Worm (Caenorhabditis elegans): ENCODE results near the gene sre-34.
A peak's percentile ranks its signal among the peaks of the same experiment; 100 is the strongest.
"Not testable (repeated sequence)": the region's sequence is repeated elsewhere in the genome, so short reads cannot be mapped to it uniquely, and the experiment has no call there.

The sre-34 gene

DNA sequence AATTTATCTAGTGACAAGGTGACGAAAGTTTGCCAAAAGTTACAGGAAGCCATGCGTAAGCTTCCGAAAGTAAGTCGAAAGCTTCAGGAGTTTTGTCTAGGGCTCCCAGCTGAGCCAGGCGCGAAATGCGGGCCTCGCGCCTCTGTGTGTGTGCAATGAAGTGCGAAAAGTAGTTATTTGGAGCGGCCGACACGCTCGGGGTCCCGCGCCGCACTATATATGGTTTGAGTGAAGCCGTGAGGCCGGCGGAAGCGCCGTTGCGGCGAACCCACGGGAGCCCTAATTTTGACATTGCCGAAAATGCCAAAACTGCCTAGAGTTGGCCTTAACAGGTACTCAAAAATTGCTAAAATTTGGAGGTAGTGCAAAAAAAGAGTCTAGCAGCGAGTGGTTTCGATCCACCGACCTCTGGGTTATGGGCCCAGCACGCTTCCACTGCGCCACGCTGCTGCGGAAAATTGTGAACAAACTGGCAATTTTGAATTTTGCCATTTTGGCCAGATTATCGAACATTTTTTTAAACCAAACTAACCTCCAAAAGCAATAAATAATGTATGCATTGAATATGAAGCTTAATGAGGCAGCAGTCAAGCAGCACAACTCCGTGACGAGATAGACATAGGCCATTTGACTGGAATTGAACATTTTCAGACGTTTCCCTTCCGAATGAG is 14.6 kb upstream of the sre-34 start:
- TF ChIP-seq efl-1 (optimal IDR thresholded peaks at IDR 0.05) (no peak), efl-1 (GFP tag; optimal IDR thresholded peaks at IDR 0.05 in 1 of 2) (peak in 1 of 2 experiments; percentile 52), ceh-8 (GFP tag; optimal IDR thresholded peaks at IDR 0.05) (no peak)

DNA sequence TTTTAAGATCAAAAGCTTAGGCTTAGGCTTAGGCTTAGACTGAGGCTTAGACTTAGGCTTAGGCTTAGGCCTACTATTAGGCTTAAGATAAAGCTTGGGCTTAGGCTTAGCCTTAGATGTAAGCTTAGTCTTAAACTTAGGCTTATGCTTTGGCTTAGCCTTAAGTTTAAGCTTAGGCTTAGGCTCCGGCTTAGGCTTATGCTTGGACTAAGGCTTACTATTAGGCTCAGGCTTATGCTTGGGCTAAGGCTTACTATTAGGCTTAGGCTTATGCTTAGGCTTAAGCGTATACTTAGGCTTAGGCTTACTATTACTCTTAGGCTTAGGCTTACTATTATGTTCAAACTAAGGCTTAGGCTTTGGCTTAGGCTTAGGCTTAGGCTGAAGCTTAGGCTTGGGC is 13.2 kb upstream of the sre-34 start:
- TF ChIP-seq aly-2 (tag; optimal IDR thresholded peaks at IDR 0.05) (no peak), mep-1 (tag; optimal IDR thresholded peaks at IDR 0.05) (no peak), snpc-4 (tag; optimal IDR thresholded peaks at IDR 0.05) (no peak), lir-3 (tag; optimal IDR thresholded peaks at IDR 0.05; ENCODE audit: poor library complexity) (no peak), unc-30 (tag; optimal IDR thresholded peaks at IDR 0.05) (no peak), egl-13 (tag; optimal IDR thresholded peaks at IDR 0.05) (no peak), fos-1 (tag; optimal IDR thresholded peaks at IDR 0.05) (no peak), C16A3.4 (tag; optimal IDR thresholded peaks at IDR 0.05) (no peak), dpl-1 (GFP tag; optimal IDR thresholded peaks at IDR 0.05) (no peak), Y116A8C.19 (tag; optimal IDR thresholded peaks at IDR 0.05; ENCODE audit: borderline replicate concordance) (no peak), ztf-4 (tag; optimal IDR thresholded peaks at IDR 0.05) (no peak), grh-1 (GFP tag; IDR thresholded peaks at IDR 0.05) (no peak)

DNA sequence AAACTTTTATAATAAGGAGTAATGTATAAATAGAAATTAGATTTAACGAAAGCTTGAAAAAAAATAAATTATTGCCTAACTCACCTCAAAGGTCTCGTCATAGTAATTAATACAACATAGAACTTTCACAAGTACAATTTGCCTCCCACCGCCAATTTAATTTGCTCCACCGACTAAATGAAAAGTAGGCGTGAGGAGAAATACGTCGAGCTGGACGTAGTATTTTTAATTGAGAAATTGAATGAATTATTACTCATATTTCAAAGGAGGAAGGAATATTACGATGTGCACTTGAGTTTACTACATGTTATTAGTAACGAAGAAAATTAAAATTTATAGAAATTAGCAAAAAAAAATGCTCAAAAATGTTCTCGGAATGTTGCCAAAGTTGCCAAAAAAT is 11.5 kb upstream of the sre-34 start, which contains the start of gene Y57A10C.9:
TSS of gene Y57A10C.9 (minus strand) at position 101 of the 400 bp plus-strand sequence.
- TF ChIP-seq dpl-1 (GFP tag; optimal IDR thresholded peaks at IDR 0.05) (no peak), zip-4 (GFP tag; optimal IDR thresholded peaks at IDR 0.05) (no peak), fkh-10 (GFP tag; optimal IDR thresholded peaks at IDR 0.05) (no peak), nhr-71 (tag; optimal IDR thresholded peaks at IDR 0.05) (peak; percentile 1), ztf-4 (tag; optimal IDR thresholded peaks at IDR 0.05) (no peak)

DNA sequence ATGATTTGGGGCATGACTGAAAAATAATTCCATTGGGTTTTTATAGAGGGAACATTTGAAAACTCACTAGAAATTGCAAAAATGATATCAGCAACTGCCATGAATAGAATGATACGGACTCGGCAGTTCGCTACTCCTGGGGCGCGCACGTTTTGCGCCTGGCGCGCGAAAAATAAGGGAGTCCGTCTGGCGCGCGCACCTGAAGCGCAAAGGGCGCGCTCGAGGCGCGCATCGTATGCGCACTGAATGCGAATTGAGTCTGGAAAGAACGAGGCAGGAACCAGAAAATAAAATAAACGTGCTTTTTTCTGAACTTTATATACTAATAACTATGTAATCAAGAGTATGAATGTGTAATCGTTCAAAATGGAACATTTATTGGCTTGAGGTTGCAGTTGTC is 8.8 kb upstream of the sre-34 start, which contains the start of gene Y57A10C.10:
TSS of gene Y57A10C.10 (minus strand) at position 101 of the 400 bp plus-strand sequence.
- TF ChIP-seq hlh-17 (GFP tag; optimal IDR thresholded peaks at IDR 0.05; ENCODE audit: borderline replicate concordance); skn-1 (tag; optimal IDR thresholded peaks at IDR 0.05); zag-1 (tag; optimal IDR thresholded peaks at IDR 0.05): not testable (repeated sequence)

DNA sequence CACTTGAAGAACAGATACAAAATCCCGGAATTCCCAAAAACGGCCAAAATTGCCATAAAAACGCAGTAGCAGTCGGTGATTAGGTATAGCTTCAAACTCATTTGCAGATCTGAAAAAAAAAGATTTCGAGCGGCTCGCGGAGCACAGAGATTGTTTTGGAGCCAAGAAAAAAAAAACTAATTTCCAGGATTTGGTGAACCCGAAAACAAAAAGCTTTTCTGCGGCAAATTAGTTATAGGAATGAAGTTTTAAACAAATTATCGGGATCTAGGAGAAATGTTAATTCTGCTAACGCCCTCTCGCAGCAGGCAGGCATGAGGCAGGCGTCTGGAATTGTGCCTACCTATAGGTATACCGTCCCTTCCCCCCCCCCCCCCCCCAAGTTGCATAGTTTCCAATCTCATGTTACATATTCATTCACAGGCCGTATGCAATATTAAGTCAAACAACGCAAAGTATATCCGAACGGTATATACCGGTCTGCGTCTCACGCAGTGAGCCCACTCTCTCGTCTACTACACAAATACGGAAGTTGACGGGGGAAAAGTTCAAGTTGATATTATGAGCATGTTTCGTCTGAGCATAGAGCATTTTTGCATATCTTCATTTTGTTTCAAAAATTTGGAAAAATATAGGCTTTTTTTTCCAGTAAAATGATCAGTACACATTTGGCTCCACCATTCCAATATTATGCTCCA is 5.1 kb upstream of the sre-34 start, which contains the start of the genes W05H5.1 and pitr-6:
TSS of gene W05H5.1 (minus strand) at position 101 of the 698 bp plus-strand sequence.
TSS of gene pitr-6 (plus strand) at position 648 of the 698 bp plus-strand sequence.
- TF ChIP-seq C04F5.9 (tag; optimal IDR thresholded peaks at IDR 0.05) (no peak), nhr-12 (tag; optimal IDR thresholded peaks at IDR 0.05) (no peak), sox-4 (tag; optimal IDR thresholded peaks at IDR 0.05) (no peak), efl-1 (optimal IDR thresholded peaks at IDR 0.05) (no peak), efl-1 (GFP tag; optimal IDR thresholded peaks at IDR 0.05 in 1 of 2) (no peak), egl-13 (tag; optimal IDR thresholded peaks at IDR 0.05) (no peak), ceh-90 (tag; optimal IDR thresholded peaks at IDR 0.05) (no peak), hpl-2 (GFP tag; optimal IDR thresholded peaks at IDR 0.05) (no peak), aha-1 (tag; optimal IDR thresholded peaks at IDR 0.05) (no peak), ceh-8 (GFP tag; optimal IDR thresholded peaks at IDR 0.05) (no peak), nhr-84 (tag; optimal IDR thresholded peaks at IDR 0.05) (no peak), nhr-237 (tag; optimal IDR thresholded peaks at IDR 0.05) (no peak), snpc-4 (tag; optimal IDR thresholded peaks at IDR 0.05) (no peak), nhr-77 (tag; optimal IDR thresholded peaks at IDR 0.05) (no peak), nhr-11 (tag; optimal IDR thresholded peaks at IDR 0.05) (no peak)

DNA sequence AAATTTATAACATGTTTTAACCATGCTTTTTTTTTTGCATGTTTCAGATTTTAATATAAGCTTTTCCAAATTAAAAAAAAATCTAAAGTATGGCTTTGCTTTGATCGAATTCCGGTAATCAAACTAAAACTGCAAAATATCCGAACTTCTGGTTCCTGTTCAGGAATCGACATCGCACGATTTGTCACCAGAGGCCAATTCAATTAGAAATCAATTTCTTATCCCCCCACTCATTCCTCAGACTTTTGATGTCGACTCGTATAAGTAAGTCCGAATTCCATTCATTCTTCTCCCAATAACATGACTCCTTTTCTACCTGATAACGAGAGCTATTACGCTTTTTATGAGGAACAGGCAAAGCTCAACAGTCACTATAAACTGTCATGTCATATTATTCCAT is 1.7 kb upstream of the sre-34 start, which contains the start of gene srh-27:
TSS of gene srh-27 (plus strand) at position 301 of the 400 bp plus-strand sequence.
- TF ChIP-seq fkh-4 (tag; optimal IDR thresholded peaks at IDR 0.05; ENCODE audit: borderline replicate concordance) (no peak), pqm-1 (tag; optimal IDR thresholded peaks at IDR 0.05) (no peak), tlp-1 (tag; optimal IDR thresholded peaks at IDR 0.05) (no peak), grh-1 (GFP tag; IDR thresholded peaks at IDR 0.05) (no peak), lin-13 (GFP tag; optimal IDR thresholded peaks at IDR 0.05) (no peak), rnt-1 (tag; optimal IDR thresholded peaks at IDR 0.05) (no peak), ets-5 (GFP tag; IDR thresholded peaks at IDR 0.05) (no peak), snpc-4 (tag; optimal IDR thresholded peaks at IDR 0.05) (no peak), jun-1 (tag; optimal IDR thresholded peaks at IDR 0.05) (no peak), ceh-82 (tag; optimal IDR thresholded peaks at IDR 0.05) (no peak), zag-1 (tag; optimal IDR thresholded peaks at IDR 0.05) (no peak), nhr-71 (tag; optimal IDR thresholded peaks at IDR 0.05) (no peak), ceh-63 (GFP tag; optimal IDR thresholded peaks at IDR 0.05) (no peak), snu-23 (GFP tag; optimal IDR thresholded peaks at IDR 0.05) (no peak), nhr-28 (tag; optimal IDR thresholded peaks at IDR 0.05) (no peak)

Measured in whole organism, L1 larva.